Fruit fly (Drosophila melanogaster) whole organism, embryonic: ENCODE data around the gene CG15506.

Experiments used
- ATbp ChIP-seq: fragments of 200-800 bp; sonication (Bioruptor generic); optimal IDR thresholded peaks from 2 replicates; lab custom pipeline; 2017; ENCODE audit warnings: missing biosample characterization, mild to moderate bottlenecking, missing genetic modification characterization, missing genetic modification reagents
- Ada2b ChIP-seq: fragments of 200-800 bp; sonication (Bioruptor generic); IDR thresholded peaks from 2 replicates; pipeline ENCODE4 v1.3.6; 2022; ENCODE audit warnings: missing biosample characterization, missing genetic modification characterization
- Aef1 ChIP-seq: fragments of 200-800 bp; sonication (Bioruptor generic); IDR thresholded peaks from 3 replicates; pipeline ENCODE4 v1.3.6; 2022; ENCODE audit warnings: missing biosample characterization, missing genetic modification characterization
- Asciz ChIP-seq: fragments of 200-800 bp; sonication (Bioruptor generic); optimal IDR thresholded peaks from 2 replicates; lab custom pipeline; 2017; ENCODE audit warnings: missing biosample characterization, mild to moderate bottlenecking, missing genetic modification characterization, missing genetic modification reagents
- BEAF-32 ChIP-seq: fragments of 200-800 bp; sonication (Bioruptor generic); optimal IDR thresholded peaks from 3 replicates; lab custom pipeline; 2017; ENCODE audit warnings: missing biosample characterization, missing genetic modification characterization, mild to moderate bottlenecking, moderate library complexity, missing genetic modification reagents
- Bdp1 ChIP-seq: fragments of 200-800 bp; sonication (Bioruptor generic); optimal IDR thresholded peaks from 3 replicates; lab custom pipeline; 2016; ENCODE audit warnings: missing biosample characterization, missing genetic modification characterization
- CG10959 ChIP-seq: fragments of 200-800 bp; sonication (Bioruptor generic); IDR thresholded peaks from 2 replicates; pipeline ENCODE4 v1.3.6; 2022; ENCODE audit warnings: missing biosample characterization, missing genetic modification characterization
- CG10979 ChIP-seq: fragments of 200-800 bp; sonication (Bioruptor generic); optimal IDR thresholded peaks from 2 replicates; lab custom pipeline; 2018; ENCODE audit warnings: missing biosample characterization, mild to moderate bottlenecking, missing genetic modification characterization, moderate library complexity
- CG12219 ChIP-seq: fragments of 200-800 bp; sonication (Bioruptor generic); optimal IDR thresholded peaks from 3 replicates; lab custom pipeline; 2018; ENCODE audit warnings: missing biosample characterization, mild to moderate bottlenecking, missing genetic modification characterization
- CG14014 ChIP-seq: fragments of 200-800 bp; sonication (Bioruptor generic); IDR thresholded peaks from 2 replicates; pipeline ENCODE4 v1.3.6; 2022; ENCODE audit warnings: missing biosample characterization, missing genetic modification characterization
- CG14667 ChIP-seq: fragments of 200-800 bp; sonication (Bioruptor generic); IDR thresholded peaks from 2 replicates; pipeline ENCODE4 v1.3.6; 2022; ENCODE audit warnings: missing biosample characterization, missing genetic modification characterization
- CG17328 ChIP-seq: fragments of 200-800 bp; sonication (Bioruptor generic); IDR thresholded peaks from 2 replicates; pipeline ENCODE4 v1.3.6; 2022; ENCODE audit warnings: missing biosample characterization, missing genetic modification characterization
- CG17361 ChIP-seq: fragments of 200-800 bp; sonication (Bioruptor generic); IDR thresholded peaks from 3 replicates; pipeline ENCODE4 v1.3.6; 2022; ENCODE audit warnings: missing biosample characterization, missing genetic modification characterization
- CG17829 ChIP-seq: fragments of 200-800 bp; optimal IDR thresholded peaks from 2 replicates; lab custom pipeline; 2019; ENCODE audit warnings: missing biosample characterization, mild to moderate bottlenecking, missing genetic modification characterization, moderate library complexity
- CG18262 ChIP-seq: fragments of 200-800 bp; optimal IDR thresholded peaks from 3 replicates; lab custom pipeline; 2019; ENCODE audit warnings: missing biosample characterization, mild to moderate bottlenecking, missing genetic modification characterization, moderate library complexity
- CG1832 ChIP-seq: fragments of 200-800 bp; sonication (Bioruptor generic); optimal IDR thresholded peaks from 2 replicates; lab custom pipeline; 2017; ENCODE audit warnings: missing biosample characterization, mild to moderate bottlenecking, missing genetic modification characterization, inconsistent platforms
- CG2875 ChIP-seq: fragments of 200-800 bp; sonication (Bioruptor generic); optimal IDR thresholded peaks from 2 replicates; lab custom pipeline; 2017; ENCODE audit warnings: missing biosample characterization, mild to moderate bottlenecking, missing genetic modification characterization, missing genetic modification reagents
- CG30403 ChIP-seq: fragments of 200-800 bp; sonication (Bioruptor generic); optimal IDR thresholded peaks from 3 replicates; lab custom pipeline; 2016; ENCODE audit warnings: missing biosample characterization, missing genetic modification characterization
- CG4424 ChIP-seq: fragments of 200-800 bp; sonication (Bioruptor generic); optimal IDR thresholded peaks from 3 replicates; lab custom pipeline; 2016; ENCODE audit warnings: missing biosample characterization, missing genetic modification characterization
- CG4707 ChIP-seq: fragments of 200-800 bp; sonication (Bioruptor generic); optimal IDR thresholded peaks from 2 replicates; lab custom pipeline; 2018; ENCODE audit warnings: missing biosample characterization, mild to moderate bottlenecking, missing genetic modification characterization, moderate library complexity
- CG4820 ChIP-seq: fragments of 200-800 bp; sonication (Bioruptor generic); optimal IDR thresholded peaks from 3 replicates; lab custom pipeline; 2016; ENCODE audit warnings: missing biosample characterization, missing genetic modification characterization
- CG6654 ChIP-seq: fragments of 200-800 bp; sonication (Bioruptor generic); optimal IDR thresholded peaks from 2 replicates; lab custom pipeline; 2017; ENCODE audit warnings: missing biosample characterization, mild to moderate bottlenecking, missing genetic modification characterization
- CG7556 ChIP-seq: fragments of 200-800 bp; sonication (Bioruptor generic); optimal IDR thresholded peaks from 2 replicates; lab custom pipeline; 2017; ENCODE audit warnings: missing biosample characterization, mild to moderate bottlenecking, missing genetic modification characterization
- CG7786 ChIP-seq: fragments of 200-800 bp; sonication (Bioruptor generic); optimal IDR thresholded peaks from 2 replicates; lab custom pipeline; 2016; ENCODE audit warnings: missing biosample characterization, missing genetic modification characterization
- CG7839 ChIP-seq: fragments of 200-800 bp; sonication (Bioruptor generic); optimal IDR thresholded peaks from 3 replicates; lab custom pipeline; 2018; ENCODE audit warnings: missing biosample characterization, mild to moderate bottlenecking, missing genetic modification characterization, moderate library complexity
- CG9727 ChIP-seq: fragments of 200-800 bp; sonication (Bioruptor generic); optimal IDR thresholded peaks from 3 replicates; lab custom pipeline; 2017; ENCODE audit warnings: missing biosample characterization, mild to moderate bottlenecking, missing genetic modification characterization
- D ChIP-seq, 2 experiments: fragments of 200-800 bp in 1 of 2; fragments of >200 bp in 1 of 2; sonication (Bioruptor generic) in 1 of 2; optimal IDR thresholded peaks; 2 replicates in 1 of 2; 3 replicates in 1 of 2; lab custom pipeline; 2017; ENCODE audit warnings: mild to moderate bottlenecking in 1 of 2, missing biosample characterization in 1 of 2, missing genetic modification characterization in 1 of 2, missing genetic modification reagents in 1 of 2
- Dek ChIP-seq: fragments of 200-800 bp; sonication (Bioruptor generic); optimal IDR thresholded peaks from 3 replicates; lab custom pipeline; 2019; ENCODE audit warnings: missing biosample characterization, mild to moderate bottlenecking, missing genetic modification characterization, moderate library complexity
- Hr3 ChIP-seq: fragments of 200-800 bp; sonication (Bioruptor generic); optimal IDR thresholded peaks from 3 replicates; lab custom pipeline; 2016; ENCODE audit warnings: missing biosample characterization, missing genetic modification characterization
- Oli ChIP-seq: fragments of 200-800 bp; sonication (Bioruptor generic); optimal IDR thresholded peaks from 2 replicates; lab custom pipeline; 2018; ENCODE audit warnings: missing biosample characterization, mild to moderate bottlenecking, missing genetic modification characterization, moderate library complexity
- Ptx1 ChIP-seq: fragments of 200-800 bp; sonication (Bioruptor generic); IDR thresholded peaks from 2 replicates; pipeline ENCODE4 v1.3.6; 2022; ENCODE audit warnings: missing biosample characterization, missing genetic modification characterization
- Spps ChIP-seq: fragments of 200-800 bp; sonication (Bioruptor generic); optimal IDR thresholded peaks from 2 replicates; lab custom pipeline; 2018; ENCODE audit warnings: missing biosample characterization, mild to moderate bottlenecking, missing genetic modification characterization
- Xrp1 ChIP-seq: fragments of 200-800 bp; sonication (Bioruptor generic); IDR thresholded peaks from 2 replicates; pipeline ENCODE4 v1.3.6; 2022; ENCODE audit warnings: missing biosample characterization, missing genetic modification characterization
- al ChIP-seq: fragments of 200-800 bp; sonication (Bioruptor generic); IDR thresholded peaks from 2 replicates; pipeline ENCODE4 v1.3.6; 2022; ENCODE audit warnings: missing biosample characterization, missing genetic modification characterization
- az2 ChIP-seq: fragments of 200-800 bp; sonication (Bioruptor generic); optimal IDR thresholded peaks from 3 replicates; lab custom pipeline; 2016; ENCODE audit warnings: missing biosample characterization, missing genetic modification characterization
- danr ChIP-seq: fragments of 200-800 bp; sonication (Bioruptor generic); IDR thresholded peaks from 2 replicates; pipeline ENCODE4 v1.3.6; 2022; ENCODE audit warnings: missing biosample characterization, missing genetic modification characterization
- en ChIP-seq: fragments of 200-800 bp; sonication (Bioruptor generic); optimal IDR thresholded peaks from 2 replicates; lab custom pipeline; 2016; ENCODE audit warnings: missing biosample characterization, missing genetic modification characterization
- fd96Cb ChIP-seq: fragments of 200-800 bp; sonication (Bioruptor generic); optimal IDR thresholded peaks from 2 replicates; lab custom pipeline; 2018; ENCODE audit warnings: missing biosample characterization, mild to moderate bottlenecking, missing genetic modification characterization, moderate library complexity
- gem ChIP-seq: fragments of 200-800 bp; sonication (Bioruptor generic); optimal IDR thresholded peaks from 2 replicates; lab custom pipeline; 2019; ENCODE audit warnings: missing biosample characterization, mild to moderate bottlenecking, missing genetic modification characterization, moderate library complexity
- grau ChIP-seq: fragments of 200-800 bp; optimal IDR thresholded peaks from 3 replicates; lab custom pipeline; 2019; ENCODE audit warnings: missing biosample characterization, mild to moderate bottlenecking, missing genetic modification characterization, moderate library complexity
- hkb ChIP-seq, 2 experiments: fragments of 200-800 bp in 1 of 2; fragments of >200 bp in 1 of 2; sonication (Bioruptor generic) in 1 of 2; IDR thresholded peaks in 1 of 2; optimal IDR thresholded peaks in 1 of 2; 2 replicates each; pipeline versions ENCODE4 v1.3.6 to Lab custom; 2017 to 2022; ENCODE audit warnings: missing biosample characterization in 1 of 2, missing genetic modification characterization in 1 of 2
- ind ChIP-seq: fragments of 200-800 bp; sonication (Bioruptor generic); optimal IDR thresholded peaks from 3 replicates; lab custom pipeline; 2016; ENCODE audit warnings: missing biosample characterization, missing genetic modification characterization
- kah ChIP-seq: fragments of 200-800 bp; sonication (Bioruptor generic); optimal IDR thresholded peaks from 2 replicates; lab custom pipeline; 2018; ENCODE audit warnings: missing biosample characterization, mild to moderate bottlenecking, missing genetic modification characterization
- nerfin-1 ChIP-seq: fragments of 200-800 bp; sonication (Bioruptor generic); optimal IDR thresholded peaks from 3 replicates; lab custom pipeline; 2019; ENCODE audit warnings: missing biosample characterization, mild to moderate bottlenecking, missing genetic modification characterization, moderate library complexity
- nmo ChIP-seq: fragments of 200-800 bp; sonication (Bioruptor generic); optimal IDR thresholded peaks from 2 replicates; lab custom pipeline; 2018; ENCODE audit warnings: missing biosample characterization, mild to moderate bottlenecking, missing genetic modification characterization, moderate library complexity
- phol ChIP-seq: fragments of 200-800 bp; sonication (Bioruptor generic); optimal IDR thresholded peaks from 3 replicates; lab custom pipeline; 2018; ENCODE audit warnings: missing biosample characterization, mild to moderate bottlenecking, missing genetic modification characterization, moderate library complexity
- sim ChIP-seq: fragments of 200-800 bp; sonication (Bioruptor generic); IDR thresholded peaks from 2 replicates; pipeline ENCODE4 v1.3.6; 2022; ENCODE audit warnings: missing biosample characterization, missing genetic modification characterization
- tgo ChIP-seq: fragments of 200-800 bp; sonication (Bioruptor generic); IDR thresholded peaks from 3 replicates; pipeline ENCODE4 v1.3.6; 2022; ENCODE audit warnings: missing biosample characterization, missing genetic modification characterization
- ttk ChIP-seq: fragments of 200-800 bp; sonication (Bioruptor generic); IDR thresholded peaks from 2 replicates; pipeline ENCODE4 v2.1.2; 2022; ENCODE audit warnings: missing biosample characterization, missing genetic modification characterization
- zf30C ChIP-seq: fragments of 200-800 bp; sonication (Bioruptor generic); optimal IDR thresholded peaks from 3 replicates; lab custom pipeline; 2018; ENCODE audit warnings: missing biosample characterization, mild to moderate bottlenecking, missing genetic modification characterization

The CG15506 gene

DNA sequence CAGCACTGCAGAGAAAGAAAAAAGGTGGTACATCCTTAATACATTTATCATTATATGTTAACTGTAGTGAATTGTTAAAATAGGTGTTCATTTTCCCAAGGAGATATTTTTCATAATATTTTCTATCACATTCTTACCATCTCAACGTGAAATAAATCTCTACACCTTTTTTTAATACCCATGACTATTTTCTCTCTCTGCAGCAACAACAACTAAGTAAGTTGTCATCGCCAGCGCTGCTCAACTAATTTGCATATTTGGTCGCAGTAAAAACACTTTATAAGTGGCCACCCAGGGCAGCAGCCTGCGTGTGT lies 28.0 kb upstream of the CG15506 start (continued):
- peak; percentile 58 for TF ChIP-seq grau
- TF ChIP-seq CG12219: peak; percentile 35
- peak; percentile 33 for TF ChIP-seq CG9727 (GFP tag; lab: Kevin White, UChicago)
- peak; percentile 41 for TF ChIP-seq CG17829 (tag; lab: Kevin White, UChicago)
- TF ChIP-seq CG10959 (GFP tag; lab: Robert Waterston, UW): 0 out of 2 replicates have a peak, but pooled peaks have one; percentile 16
- peak; percentile 46 for TF ChIP-seq CG7556 (GFP tag; lab: Kevin White, UChicago)
- TF ChIP-seq D (optimal IDR thresholded peaks at IDR 0.05; lab: Kevin White, UChicago): no peak
- peak; percentile 37 for TF ChIP-seq D (GFP tag; optimal IDR thresholded peaks at IDR 0.05; lab: Kevin White, UChicago)
- peak; percentile 53 for TF ChIP-seq zf30C
- peak; percentile 68 for TF ChIP-seq CG10979
- TF ChIP-seq CG6654 (GFP tag; lab: Kevin White, UChicago): no peak
- no peak for TF ChIP-seq kah (GFP tag; lab: Kevin White, UChicago)
- peak; percentile 29; the same call in 1 of the 3 replicates for TF ChIP-seq Aef1
- peak; percentile 60 for TF ChIP-seq nmo (GFP tag; lab: Kevin White, UChicago)
- peak; percentile 61 for TF ChIP-seq phol (tag; lab: Kevin White, UChicago)
- peak; percentile 50 for TF ChIP-seq CG30403 (GFP tag; lab: Kevin White, UChicago)
- TF ChIP-seq CG7786 (GFP tag; lab: Kevin White, UChicago): peak; percentile 20
- TF ChIP-seq CG14667 (GFP tag; lab: Robert Waterston, UW): 0 out of 2 replicates have a peak, but pooled peaks have one; percentile 16
- TF ChIP-seq Dek (tag; lab: Kevin White, UChicago): peak; percentile 14
- TF ChIP-seq Ada2b (GFP tag; lab: Robert Waterston, UW): peak; percentile 58
- TF ChIP-seq ATbp (GFP tag; lab: Kevin White, UChicago): peak; percentile 33
- no peak for TF ChIP-seq ttk (GFP tag; lab: Robert Waterston, UW)
- TF ChIP-seq CG4424 (GFP tag; lab: Kevin White, UChicago): peak; percentile 58
- TF ChIP-seq BEAF-32: no peak
- no peak for TF ChIP-seq danr (GFP tag; lab: Robert Waterston, UW)
- TF ChIP-seq az2 (GFP tag; lab: Kevin White, UChicago): peak; percentile 41
- TF ChIP-seq Ptx1 (GFP tag; lab: Robert Waterston, UW): peak; percentile 29; the same call in 1 of the 2 replicates
- peak; percentile 34 for TF ChIP-seq Hr3 (GFP tag; lab: Kevin White, UChicago)
- TF ChIP-seq Bdp1 (GFP tag; lab: Kevin White, UChicago): no peak
- TF ChIP-seq nerfin-1 (tag; lab: Kevin White, UChicago): peak; percentile 31
- peak; percentile 40; the same call in 1 of the 2 replicates for TF ChIP-seq Xrp1
- peak; percentile 16 for TF ChIP-seq en
- TF ChIP-seq CG7839 (tag; lab: Kevin White, UChicago): peak; percentile 58
- peak; percentile 19; the same call in 1 of the 3 replicates for TF ChIP-seq tgo
- no peak for TF ChIP-seq CG14014 (GFP tag; lab: Robert Waterston, UW)
- TF ChIP-seq Spps: peak; percentile 36
- no peak for TF ChIP-seq al (GFP tag; lab: Robert Waterston, UW)
- TF ChIP-seq hkb (optimal IDR thresholded peaks at IDR 0.05; lab: Kevin White, UChicago): no peak
- TF ChIP-seq hkb (GFP tag; IDR thresholded peaks at IDR 0.05; lab: Robert Waterston, UW): peak; percentile 61
- TF ChIP-seq CG17361: 0 out of 3 replicates have a peak, but pooled peaks have one; percentile 25
- TF ChIP-seq CG18262 (tag; lab: Kevin White, UChicago): peak; percentile 56
- TF ChIP-seq fd96Cb (tag; lab: Kevin White, UChicago): peak; percentile 59
- TF ChIP-seq Asciz: peak; percentile 39
- peak; percentile 53 for TF ChIP-seq Oli (tag; lab: Kevin White, UChicago)
- TF ChIP-seq CG4820 (GFP tag; lab: Kevin White, UChicago): peak; percentile 24
- TF ChIP-seq CG2875 (GFP tag; lab: Kevin White, UChicago): peak; percentile 5
- TF ChIP-seq gem (tag; lab: Kevin White, UChicago): peak; percentile 72
- TF ChIP-seq CG1832 (GFP tag; lab: Kevin White, UChicago): no peak
- 0 out of 2 replicates have a peak, but pooled peaks have one; percentile 44 for TF ChIP-seq sim (GFP tag; lab: Robert Waterston, UW)
- no peak for TF ChIP-seq CG4707 (GFP tag; lab: Kevin White, UChicago)
- peak; percentile 43; the same call in 1 of the 2 replicates for TF ChIP-seq CG17328 (GFP tag; lab: Robert Waterston, UW)
- peak; percentile 19 for TF ChIP-seq ind (GFP tag; lab: Kevin White, UChicago)
